Worm (Caenorhabditis elegans): ENCODE data around the gene elks-1.
"Not testable (repeated sequence)": the region's sequence is repeated elsewhere in the genome, so short reads cannot be mapped to it uniquely, and the experiment has no call there.

Gene elks-1

DNA sequence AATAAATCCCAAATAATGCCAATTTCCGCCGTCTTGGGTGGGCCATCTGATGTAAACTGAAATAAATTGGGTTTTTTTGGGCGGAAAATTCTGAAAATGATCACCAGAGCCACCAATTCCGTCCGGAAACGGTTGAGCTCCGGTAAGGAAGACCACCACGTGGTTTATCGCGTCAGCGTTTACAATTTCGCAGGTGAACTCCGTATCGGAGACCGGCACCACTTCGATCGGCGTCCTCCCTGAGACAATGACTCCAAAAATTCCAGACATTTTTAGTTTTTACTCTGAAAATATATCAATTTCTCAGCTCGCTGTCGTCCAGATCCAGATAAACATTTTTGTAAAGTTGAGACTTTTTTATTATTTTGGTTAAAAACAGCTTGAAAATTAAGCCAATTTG lies 13.2 kb downstream of the elks-1 start, which contains the start of gene F42A6.6 (continued):
- TF ChIP-seq vab-7 (GFP tag; IDR thresholded peaks at IDR 0.05) (peak; percentile 61; the same call in 1 of the 2 replicates), fos-1 (tag; optimal IDR thresholded peaks at IDR 0.05) (no peak), nhr-10 (tag; optimal IDR thresholded peaks at IDR 0.05) (no peak), nhr-6 (tag; optimal IDR thresholded peaks at IDR 0.05) (no peak)

DNA sequence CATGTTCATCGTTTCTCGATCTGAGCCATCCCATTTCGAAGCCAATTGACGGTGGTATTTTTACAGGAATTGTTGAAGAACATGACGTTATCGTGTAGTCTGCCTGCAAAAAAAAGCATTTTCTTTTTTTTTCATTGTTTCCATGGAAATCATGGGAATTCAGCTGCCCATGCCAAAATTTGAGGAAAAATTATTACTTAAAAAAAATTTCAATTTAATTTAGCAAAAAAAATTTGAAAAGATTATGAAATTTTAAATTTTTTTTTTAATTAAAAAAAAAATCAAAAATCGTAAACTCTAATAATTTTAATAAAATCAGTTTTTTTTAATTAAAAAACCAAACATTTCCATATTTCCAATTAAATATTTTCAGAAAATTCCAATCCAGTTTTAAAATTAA lies 18.1 kb downstream of the elks-1 start, which contains the start of gene F42A6.5:
TSS of gene F42A6.5 (minus strand) at position 101 of the 400 bp plus-strand sequence.
- TF ChIP-seq dmd-8, T26A8.4, dmd-9 (GFP tag; IDR thresholded peaks at IDR 0.05): not testable (repeated sequence)

DNA sequence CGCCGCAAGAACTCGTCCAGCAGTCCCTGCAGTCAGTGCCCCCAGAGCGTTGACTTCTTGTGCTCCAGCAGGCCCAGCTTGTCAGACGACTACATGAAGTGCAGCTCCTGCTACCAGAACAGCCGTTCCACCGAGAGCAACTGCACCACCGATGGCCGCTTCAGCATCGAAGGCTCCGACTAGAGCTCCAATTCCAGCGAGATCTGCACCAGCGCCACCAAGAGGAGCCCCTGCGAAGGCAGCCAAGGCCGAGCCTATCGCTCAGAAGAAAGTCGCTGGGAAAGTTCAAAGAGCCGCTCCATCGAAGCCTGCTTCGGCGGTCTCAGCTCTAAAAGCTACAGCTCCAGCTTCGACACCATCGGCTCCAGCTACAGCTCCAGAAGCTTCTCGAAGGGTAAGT lies 29.0 kb downstream of the elks-1 start:
- peak; percentile 93 for TF ChIP-seq set-16 (GFP tag; IDR thresholded peaks at IDR 0.05)

DNA sequence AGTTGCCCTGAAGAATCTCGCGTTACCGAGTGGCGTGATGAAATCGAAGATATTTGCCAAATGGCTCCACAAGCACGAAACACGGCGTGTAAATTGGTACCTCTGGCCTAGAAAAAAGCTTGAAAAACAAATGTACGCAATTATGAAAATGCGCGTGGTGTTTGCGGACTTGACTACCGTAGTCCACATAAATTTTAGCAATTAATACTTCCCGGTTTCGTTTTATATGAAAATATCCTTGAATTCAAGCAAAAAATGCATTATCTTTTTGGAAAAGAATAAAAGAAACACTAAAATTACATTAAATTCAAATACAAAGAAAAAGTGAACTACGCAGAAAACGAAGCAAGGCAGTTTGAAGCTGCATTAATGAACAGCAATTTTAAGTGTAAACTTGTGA lies 35.7 kb downstream of the elks-1 start:
- peak in 1 of 2 experiments; percentile 58 for TF ChIP-seq lsy-2 (tag; optimal IDR thresholded peaks at IDR 0.05)

DNA sequence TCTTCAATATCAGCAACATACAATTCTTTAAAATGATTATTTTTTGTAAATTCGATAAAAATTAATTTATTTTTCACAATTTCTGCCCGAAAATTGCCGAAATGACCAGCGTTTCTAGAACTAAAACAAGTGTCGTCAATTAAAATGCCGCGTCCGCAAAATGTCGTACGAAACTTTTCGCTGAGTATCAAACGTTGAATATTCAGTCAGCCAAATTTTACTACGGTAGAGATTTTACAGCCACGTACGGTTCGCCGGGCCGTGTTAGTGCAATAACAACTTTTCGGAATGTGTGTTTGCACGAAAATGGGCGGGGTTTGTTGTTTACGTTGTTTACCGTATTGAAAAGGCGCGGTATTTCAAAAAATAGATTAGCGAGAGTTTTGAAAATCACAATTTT lies 36.5 kb downstream of the elks-1 start:
- peak; percentile 98 for TF ChIP-seq T26A8.4 (GFP tag; IDR thresholded peaks at IDR 0.05)
- TF ChIP-seq pha-4 (GFP tag; IDR thresholded peaks at IDR 0.05): peak; percentile 96; the same call in 1 of the 2 replicates
- TF ChIP-seq pha-4 (tag; optimal IDR thresholded peaks at IDR 0.05): not testable (repeated sequence)
- TF ChIP-seq saeg-2 (GFP tag; IDR thresholded peaks at IDR 0.05): peak; percentile 94
- TF ChIP-seq zfp-3 (GFP tag; conservative IDR thresholded peaks at IDR 0.05): peak; percentile 98
- peak; percentile 78 for TF ChIP-seq mes-2 (tag; optimal IDR thresholded peaks at IDR 0.05; ENCODE audit: poor library complexity, severe bottlenecking)
- TF ChIP-seq F49E8.2 (tag; optimal IDR thresholded peaks at IDR 0.05; ENCODE audit: borderline replicate concordance): peak; percentile 22
- peak; percentile 96 for TF ChIP-seq tra-1 (GFP tag; IDR thresholded peaks at IDR 0.05)
- TF ChIP-seq php-3 (GFP tag; IDR thresholded peaks at IDR 0.05): peak; percentile 96
- TF ChIP-seq spr-3 (GFP tag; optimal IDR thresholded peaks at IDR 0.05): peak; percentile 54
- TF ChIP-seq madf-9 (GFP tag; conservative IDR thresholded peaks at IDR 0.05): peak; percentile 82
- peak; percentile 87 for TF ChIP-seq T20F7.1 (GFP tag; optimal IDR thresholded peaks at IDR 0.05)
- peak; percentile 87 for TF ChIP-seq rbr-2 (tag; optimal IDR thresholded peaks at IDR 0.05)
- peak; percentile 93 for TF ChIP-seq nhr-41 (GFP tag; IDR thresholded peaks at IDR 0.05)
- peak; percentile 72; the same call in 1 of the 2 replicates for TF ChIP-seq F44E2.7 (GFP tag; IDR thresholded peaks at IDR 0.05)
- peak; percentile 97 for TF ChIP-seq daf-8 (GFP tag; IDR thresholded peaks at IDR 0.05)
- TF ChIP-seq madf-5 (GFP tag; IDR thresholded peaks at IDR 0.05): peak in 1 of 2 experiments; percentile 86; a peak in 1 of 4 replicates
- peak; percentile 94 for TF ChIP-seq Y48G9A.11 (GFP tag; IDR thresholded peaks at IDR 0.05)
- TF ChIP-seq lin-1 (GFP tag; IDR thresholded peaks at IDR 0.05): peak; percentile 93
- peak; percentile 38 for TF ChIP-seq nhr-77 (tag; optimal IDR thresholded peaks at IDR 0.05)
- peak; percentile 98 for TF ChIP-seq dmd-6 (GFP tag; IDR thresholded peaks at IDR 0.05)
- TF ChIP-seq F37D6.2 (tag; optimal IDR thresholded peaks at IDR 0.05): peak; percentile 67
- 0 out of 2 replicates have a peak, but pooled peaks have one; percentile 40 for TF ChIP-seq tag-97 (GFP tag; IDR thresholded peaks at IDR 0.05)
- TF ChIP-seq D1046.2 (GFP tag; IDR thresholded peaks at IDR 0.05): peak; percentile 97
- peak; percentile 6 for TF ChIP-seq nhr-28 (tag; optimal IDR thresholded peaks at IDR 0.05)
- peak; percentile 69 for TF ChIP-seq hlh-11 (tag; optimal IDR thresholded peaks at IDR 0.05)
- peak; percentile 96 for TF ChIP-seq ceh-20 (GFP tag; IDR thresholded peaks at IDR 0.05)
- TF ChIP-seq arid-1 (GFP tag; conservative IDR thresholded peaks at IDR 0.05): peak; percentile 84
- peak; percentile 89 for TF ChIP-seq egl-43 (GFP tag; IDR thresholded peaks at IDR 0.05)
- peak; percentile 45 for TF ChIP-seq mxl-3 (GFP tag; optimal IDR thresholded peaks at IDR 0.05)
- TF ChIP-seq nhr-102 (tag; optimal IDR thresholded peaks at IDR 0.05): peak; percentile 88
- TF ChIP-seq lsy-2 (tag; optimal IDR thresholded peaks at IDR 0.05): peak; percentile 78 to 92
- TF ChIP-seq zfp-2 (tag; optimal IDR thresholded peaks at IDR 0.05): peak; percentile 72
- peak; percentile 96 for TF ChIP-seq mdt-29 (GFP tag; IDR thresholded peaks at IDR 0.05)
- TF ChIP-seq ctbp-1 (GFP tag; IDR thresholded peaks at IDR 0.05): peak; percentile 79
- peak; percentile 96 for TF ChIP-seq lin-29 (GFP tag; IDR thresholded peaks at IDR 0.05)

All from whole organism, L4 larva.